Fruit fly (Drosophila melanogaster): ENCODE data around the gene CG15646.

Gene CG15646

DNA sequence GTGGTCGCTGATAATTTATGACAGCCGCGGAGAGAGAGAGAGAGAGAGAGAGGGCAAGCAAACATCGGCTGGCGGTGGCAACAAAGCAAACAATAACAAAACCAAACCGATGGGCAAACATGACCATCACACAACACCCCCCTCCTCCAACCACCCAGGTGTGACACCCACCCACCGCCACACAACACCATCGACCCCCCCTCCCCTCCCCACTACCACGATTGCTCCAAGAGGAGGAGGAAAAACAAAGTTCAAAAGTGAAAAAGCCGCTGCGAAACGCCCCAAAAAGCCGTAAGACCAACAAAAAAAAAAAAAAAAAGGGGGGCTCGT lies 51.2 kb downstream of the CG15646 start (continued):
- TF ChIP-seq Fer3 (tag; optimal IDR thresholded peaks at IDR 0.05): no peak
- no peak for TF ChIP-seq slou (GFP tag; optimal IDR thresholded peaks at IDR 0.05)
- no peak for TF ChIP-seq lbe (GFP tag; optimal IDR thresholded peaks at IDR 0.05)
- no peak for TF ChIP-seq CG17568 (GFP tag; optimal IDR thresholded peaks at IDR 0.05)
- no peak for TF ChIP-seq Sry-δ (GFP tag; optimal IDR thresholded peaks at IDR 0.05)
- no peak for TF ChIP-seq Scr (GFP tag; IDR thresholded peaks at IDR 0.05; ENCODE audit: partially characterized antibody)
- TF ChIP-seq Sox102F (GFP tag; optimal IDR thresholded peaks at IDR 0.05): no peak
- no peak for TF ChIP-seq Dek (tag; optimal IDR thresholded peaks at IDR 0.05)
- TF ChIP-seq CG11456 (GFP tag; IDR thresholded peaks at IDR 0.05): no peak
- TF ChIP-seq CG12744 (GFP tag; optimal IDR thresholded peaks at IDR 0.05): no peak
- no peak; the same call in 1 of the 2 replicates for TF ChIP-seq ranshi (GFP tag; IDR thresholded peaks at IDR 0.05)
- TF ChIP-seq CG43689 (GFP tag; IDR thresholded peaks at IDR 0.05): 0 out of 2 replicates have a peak, but pooled peaks have one; percentile 2
- peak; percentile 12; the same call in 1 of the 3 replicates for TF ChIP-seq knrl (GFP tag; IDR thresholded peaks at IDR 0.05; ENCODE audit: partially characterized antibody)
- TF ChIP-seq CG14667 (GFP tag; IDR thresholded peaks at IDR 0.05): no peak
- peak; percentile 11 for TF ChIP-seq CG18262 (tag; optimal IDR thresholded peaks at IDR 0.05)
- TF ChIP-seq ATbp (GFP tag; optimal IDR thresholded peaks at IDR 0.05): peak; percentile 35
- TF ChIP-seq btn (GFP tag; optimal IDR thresholded peaks at IDR 0.05): no peak
- no peak for TF ChIP-seq disco-r (GFP tag; optimal IDR thresholded peaks at IDR 0.05)
- TF ChIP-seq gce (GFP tag; IDR thresholded peaks at IDR 0.05): no peak
- TF ChIP-seq CG6854 (GFP tag; optimal IDR thresholded peaks at IDR 0.05): no peak
- no peak for TF ChIP-seq CG12219 (GFP tag; optimal IDR thresholded peaks at IDR 0.05)
- TF ChIP-seq CG10431 (GFP tag; optimal IDR thresholded peaks at IDR 0.05): no peak
- TF ChIP-seq Fer2 (tag; optimal IDR thresholded peaks at IDR 0.05): no peak
- TF ChIP-seq lab (GFP tag; optimal IDR thresholded peaks at IDR 0.05): peak; percentile 20
- no peak for TF ChIP-seq eyg (GFP tag; optimal IDR thresholded peaks at IDR 0.05)
- no peak for TF ChIP-seq fd3F (GFP tag; optimal IDR thresholded peaks at IDR 0.05)
- TF ChIP-seq CG8478 (optimal IDR thresholded peaks at IDR 0.05): no peak
- no peak for TF ChIP-seq CG11398 (GFP tag; optimal IDR thresholded peaks at IDR 0.05)
- no peak for TF ChIP-seq fd96Cb (tag; optimal IDR thresholded peaks at IDR 0.05)
- no peak for TF ChIP-seq CG17385 (GFP tag; optimal IDR thresholded peaks at IDR 0.05)
- no peak for TF ChIP-seq mld (GFP tag; IDR thresholded peaks at IDR 0.05; ENCODE audit: partially characterized antibody)
- TF ChIP-seq CG2875 (GFP tag; optimal IDR thresholded peaks at IDR 0.05): no peak
- peak in 1 of 2 experiments; percentile 12 for TF ChIP-seq bsh (GFP tag; optimal IDR thresholded peaks at IDR 0.05)
- peak; percentile 2 for TF ChIP-seq CG10543 (GFP tag; optimal IDR thresholded peaks at IDR 0.05)
- no peak; the same call in 2 of the 3 replicates for TF ChIP-seq ci (GFP tag; IDR thresholded peaks at IDR 0.05)
- no peak for TF ChIP-seq shn (GFP tag; optimal IDR thresholded peaks at IDR 0.05)
- TF ChIP-seq CG8089 (GFP tag; optimal IDR thresholded peaks at IDR 0.05): no peak
- TF ChIP-seq ttk (GFP tag; IDR thresholded peaks at IDR 0.05): no peak
- TF ChIP-seq ssp (GFP tag; IDR thresholded peaks at IDR 0.05): no peak
- no peak for TF ChIP-seq Usf (GFP tag; optimal IDR thresholded peaks at IDR 0.05)
- no peak; the same call in 1 of the 2 replicates for TF ChIP-seq onecut (GFP tag; IDR thresholded peaks at IDR 0.05)
- TF ChIP-seq CG9727 (GFP tag; optimal IDR thresholded peaks at IDR 0.05): no peak
- no peak for TF ChIP-seq vvl (GFP tag; IDR thresholded peaks at IDR 0.05)
- no peak for TF ChIP-seq Ravus (GFP tag; IDR thresholded peaks at IDR 0.05)
- TF ChIP-seq Opbp (GFP tag; IDR thresholded peaks at IDR 0.05; ENCODE audit: partially characterized antibody): no peak
- no peak for TF ChIP-seq jing (GFP tag; optimal IDR thresholded peaks at IDR 0.05)
- TF ChIP-seq CG4404 (GFP tag; IDR thresholded peaks at IDR 0.05): 0 out of 2 replicates have a peak, but pooled peaks have one; percentile 3
- TF ChIP-seq Dip2 (GFP tag; IDR thresholded peaks at IDR 0.05): no peak
- TF ChIP-seq Kr (GFP tag; optimal IDR thresholded peaks at IDR 0.05): no peak
- no peak for TF ChIP-seq CG11247 (GFP tag; IDR thresholded peaks at IDR 0.05)
- no peak for TF ChIP-seq repo (GFP tag; optimal IDR thresholded peaks at IDR 0.05)
- no peak for TF ChIP-seq sr (GFP tag; IDR thresholded peaks at IDR 0.05)

Data from whole organism, embryonic.